Worm (Caenorhabditis elegans) whole organism, L3 larva: Measurements from ENCODE around the gene irld-49.

Experiments used
- R02D3.7 ChIP-seq: fragments of 150-350 bp; optimal IDR thresholded peaks from 2 replicates; lab custom pipeline; 2014; ENCODE audit warnings: missing biosample characterization, missing genetic modification characterization
- aly-2 ChIP-seq: fragments of 150-350 bp; optimal IDR thresholded peaks from 2 replicates; lab custom pipeline; 2014; ENCODE audit warnings: missing biosample characterization, missing genetic modification characterization
- ceh-16 ChIP-seq: sonication (generic microtip); optimal IDR thresholded peaks from 2 replicates; lab custom pipeline; 2017; ENCODE audit warnings: missing biosample characterization, missing genetic modification characterization
- ceh-28 ChIP-seq: fragments of 150-350 bp; optimal IDR thresholded peaks from 2 replicates; lab custom pipeline; 2014; ENCODE audit warnings: missing biosample characterization, missing genetic modification reagents, missing genetic modification characterization
- ceh-82 ChIP-seq: fragments of 150-350 bp; optimal IDR thresholded peaks from 2 replicates; lab custom pipeline; 2014; ENCODE audit warnings: missing biosample characterization, missing genetic modification characterization
- ceh-9 ChIP-seq: sonication (generic microtip); optimal IDR thresholded peaks from 2 replicates; lab custom pipeline; 2018; ENCODE audit warnings: missing biosample characterization, missing genetic modification characterization
- egl-27 ChIP-seq: sonication (generic microtip); optimal IDR thresholded peaks from 4 replicates; lab custom pipeline; 2017; ENCODE audit warnings: missing biosample characterization, missing genetic modification reagents, missing genetic modification characterization
- egl-5 ChIP-seq: fragments of 150-350 bp; optimal IDR thresholded peaks from 2 replicates; lab custom pipeline; 2017; ENCODE audit warnings: missing biosample characterization, missing genetic modification reagents, missing genetic modification characterization, inconsistent platforms
- elt-1 ChIP-seq: fragments of 150-350 bp; optimal IDR thresholded peaks from 2 replicates; lab custom pipeline; 2014; ENCODE audit warnings: missing biosample characterization, missing genetic modification characterization
- elt-2 ChIP-seq: sonication (generic microtip); optimal IDR thresholded peaks from 2 replicates; lab custom pipeline; 2016; ENCODE audit warnings: missing genetic modification reagents, mild to moderate bottlenecking, missing genetic modification characterization, missing compliant biosample characterization
- elt-3 ChIP-seq, 3 experiments: fragments of 150-350 bp in 1 of 3; sonication (generic microtip) in 2 of 3; optimal IDR thresholded peaks; 2 replicates in 2 of 3; 4 replicates in 1 of 3; lab custom pipeline; 2014 to 2017; ENCODE audit warnings: missing biosample characterization in 3 of 3, missing genetic modification characterization in 3 of 3
- fkh-10 ChIP-seq: sonication (generic microtip); optimal IDR thresholded peaks from 2 replicates; lab custom pipeline; 2017; ENCODE audit warnings: missing biosample characterization, missing genetic modification reagents, missing genetic modification characterization
- fkh-2 ChIP-seq: fragments of 150-350 bp; optimal IDR thresholded peaks from 2 replicates; lab custom pipeline; 2014; ENCODE audit warnings: missing biosample characterization, missing genetic modification reagents, missing genetic modification characterization
- fos-1 ChIP-seq: fragments of 150-350 bp; optimal IDR thresholded peaks from 2 replicates; lab custom pipeline; 2014; ENCODE audit warnings: missing biosample characterization, missing genetic modification characterization
- hmg-11 ChIP-seq: sonication (generic microtip); optimal IDR thresholded peaks from 2 replicates; lab custom pipeline; 2016; ENCODE audit warnings: missing genetic modification characterization, missing compliant biosample characterization
- lin-15B ChIP-seq: fragments of 150-350 bp; optimal IDR thresholded peaks from 2 replicates; lab custom pipeline; 2014; ENCODE audit warnings: missing biosample characterization, missing genetic modification characterization
- lin-39 ChIP-seq: fragments of 150-350 bp; optimal IDR thresholded peaks from 2 replicates; lab custom pipeline; 2018; ENCODE audit warnings: missing biosample characterization, missing genetic modification reagents, missing genetic modification characterization
- lsy-12 ChIP-seq: sonication (generic microtip); optimal IDR thresholded peaks from 2 replicates; lab custom pipeline; 2016; ENCODE audit warnings: mild to moderate bottlenecking, missing genetic modification characterization, missing compliant biosample characterization
- mdl-1 ChIP-seq: fragments of 150-350 bp; optimal IDR thresholded peaks from 2 replicates; lab custom pipeline; 2014; ENCODE audit warnings: missing biosample characterization, missing genetic modification characterization
- mml-1 ChIP-seq: fragments of 150-350 bp; sonication (generic microtip); optimal IDR thresholded peaks from 3 replicates; lab custom pipeline; 2014; ENCODE audit warnings: missing biosample characterization, missing genetic modification characterization
- nfya-1 ChIP-seq: sonication (generic microtip); optimal IDR thresholded peaks from 2 replicates; lab custom pipeline; 2017; ENCODE audit warnings: missing genetic modification characterization, mild to moderate bottlenecking, missing compliant biosample characterization, antibody characterized with exemption, moderate library complexity; ENCODE audit not compliant: insufficient read depth
- nhr-12 ChIP-seq: fragments of 150-350 bp; optimal IDR thresholded peaks from 2 replicates; lab custom pipeline; 2014; ENCODE audit warnings: missing biosample characterization, missing genetic modification characterization
- nhr-23 ChIP-seq: fragments of 150-350 bp; optimal IDR thresholded peaks from 2 replicates; lab custom pipeline; 2014; ENCODE audit warnings: missing biosample characterization, missing genetic modification reagents, missing genetic modification characterization
- nhr-237 ChIP-seq: fragments of 150-350 bp; optimal IDR thresholded peaks from 2 replicates; lab custom pipeline; 2014; ENCODE audit warnings: missing biosample characterization, missing genetic modification characterization
- nhr-25 ChIP-seq: sonication (generic microtip); optimal IDR thresholded peaks from 2 replicates; lab custom pipeline; 2017; ENCODE audit warnings: missing biosample characterization, missing genetic modification characterization
- nhr-28 ChIP-seq: fragments of 150-350 bp; optimal IDR thresholded peaks from 2 replicates; lab custom pipeline; 2014; ENCODE audit warnings: missing biosample characterization, missing genetic modification characterization
- nhr-43 ChIP-seq: sonication (generic microtip); optimal IDR thresholded peaks from 2 replicates; lab custom pipeline; 2016; ENCODE audit warnings: mild to moderate bottlenecking, missing genetic modification characterization, missing compliant biosample characterization; ENCODE audit not compliant: poor library complexity, severe bottlenecking
- nhr-67 ChIP-seq: fragments of 150-350 bp; optimal IDR thresholded peaks from 2 replicates; lab custom pipeline; 2014; ENCODE audit warnings: missing biosample characterization, missing genetic modification characterization
- nhr-76 ChIP-seq: fragments of 150-350 bp; sonication (generic microtip); optimal IDR thresholded peaks from 5 replicates; lab custom pipeline; 2014; ENCODE audit warnings: missing biosample characterization, missing genetic modification characterization
- nhr-77 ChIP-seq: fragments of 150-350 bp; optimal IDR thresholded peaks from 2 replicates; lab custom pipeline; 2014; ENCODE audit warnings: missing biosample characterization, missing genetic modification characterization
- pha-4 ChIP-seq: fragments of 150-350 bp; optimal IDR thresholded peaks from 2 replicates; lab custom pipeline; 2014; ENCODE audit warnings: missing biosample characterization, missing genetic modification reagents, missing genetic modification characterization
- pqm-1 ChIP-seq: fragments of 150-350 bp; optimal IDR thresholded peaks from 2 replicates; lab custom pipeline; 2017; ENCODE audit warnings: missing biosample characterization, missing genetic modification characterization, inconsistent platforms
- sea-2 ChIP-seq: fragments of 150-350 bp; sonication (generic microtip); optimal IDR thresholded peaks from 4 replicates; lab custom pipeline; 2014; ENCODE audit warnings: missing biosample characterization, missing genetic modification reagents, missing genetic modification characterization
- skn-1 ChIP-seq: fragments of 150-350 bp; optimal IDR thresholded peaks from 2 replicates; lab custom pipeline; 2014; ENCODE audit warnings: missing biosample characterization, missing genetic modification characterization
- snpc-4 ChIP-seq: fragments of 150-350 bp; optimal IDR thresholded peaks from 2 replicates; lab custom pipeline; 2014; ENCODE audit warnings: missing biosample characterization, missing genetic modification characterization
- tbx-2 ChIP-seq: sonication (generic microtip); optimal IDR thresholded peaks from 2 replicates; lab custom pipeline; 2016; ENCODE audit warnings: mild to moderate bottlenecking, missing genetic modification characterization, missing compliant biosample characterization
- zag-1 ChIP-seq: fragments of 150-350 bp; optimal IDR thresholded peaks from 2 replicates; lab custom pipeline; 2014; ENCODE audit warnings: missing biosample characterization, missing genetic modification characterization
- ztf-11 ChIP-seq: fragments of 150-350 bp; optimal IDR thresholded peaks from 2 replicates; lab custom pipeline; 2014; ENCODE audit warnings: missing biosample characterization, missing genetic modification characterization

Gene irld-49

DNA sequence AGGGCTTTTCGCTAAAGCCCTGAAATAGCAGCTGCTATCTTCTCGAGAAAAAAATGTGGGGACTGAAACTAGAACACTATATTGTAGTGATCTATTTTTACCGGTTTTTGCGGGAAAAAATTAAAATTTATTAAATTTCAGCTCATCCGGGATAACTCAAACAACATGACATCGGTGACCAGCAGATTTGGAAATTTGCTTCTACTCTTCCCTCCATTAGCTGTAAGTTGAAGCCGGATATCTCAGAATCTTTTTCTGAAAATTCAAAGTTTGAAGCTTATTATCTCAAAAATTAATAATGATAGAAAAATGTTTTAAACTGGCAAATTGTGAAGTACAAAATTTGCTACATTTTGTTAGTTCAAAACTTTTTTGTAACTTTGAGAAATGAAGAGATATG is 40.4 kb downstream of the irld-49 start:
- no peak for TF ChIP-seq snpc-4 (tag; lab: Kevin White, UChicago)
- TF ChIP-seq lin-39 (tag; lab: Kevin White, UChicago) = no peak
- no peak for TF ChIP-seq nhr-28 (tag; lab: Kevin White, UChicago)
- no peak for TF ChIP-seq elt-3 (tag; optimal IDR thresholded peaks at IDR 0.05; lab: Kevin White, UChicago)
- no peak for TF ChIP-seq ceh-9 (tag; lab: Kevin White, UChicago)
- TF ChIP-seq aly-2 (tag; lab: Kevin White, UChicago) = no peak
- no peak for TF ChIP-seq nhr-12 (tag; lab: Kevin White, UChicago)
- TF ChIP-seq elt-1 (tag; lab: Kevin White, UChicago) = no peak
- no peak for TF ChIP-seq egl-5 (tag; lab: Kevin White, UChicago)
- no peak for TF ChIP-seq fos-1 (tag; lab: Kevin White, UChicago)
- no peak for TF ChIP-seq mdl-1 (tag; lab: Kevin White, UChicago)
- TF ChIP-seq nhr-77 = no peak
- no peak for TF ChIP-seq ceh-28
- TF ChIP-seq sea-2 (GFP tag; lab: Kevin White, UChicago) = no peak
- no peak for TF ChIP-seq fkh-10 (GFP tag; lab: Kevin White, UChicago)
- no peak for TF ChIP-seq fkh-2
- no peak for TF ChIP-seq lin-15B (tag; lab: Kevin White, UChicago)
- no peak for TF ChIP-seq nhr-237 (tag; lab: Kevin White, UChicago)
- TF ChIP-seq elt-2 = no peak
- TF ChIP-seq zag-1 (tag; lab: Kevin White, UChicago) = no peak

DNA sequence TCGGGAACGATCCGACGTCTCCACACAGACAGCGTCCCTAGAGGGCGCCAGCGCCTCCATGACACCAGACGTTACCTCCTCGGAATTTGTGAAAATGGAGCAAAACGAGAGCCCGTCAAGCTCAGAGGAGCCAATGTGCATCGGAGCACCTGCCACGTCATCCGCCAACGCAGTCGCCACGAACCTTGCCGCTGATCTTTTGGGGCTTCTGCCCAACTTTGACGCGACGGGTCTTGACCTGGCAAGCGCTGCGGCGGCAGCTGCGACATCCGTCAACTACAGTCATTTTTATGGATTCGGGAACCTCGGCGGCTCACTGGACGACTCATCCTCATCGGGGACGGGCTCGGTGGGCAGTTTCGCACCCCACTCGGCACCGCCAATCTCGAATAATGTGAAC is 41.5 kb downstream of the irld-49 start:
- TF ChIP-seq ceh-82 (tag; lab: Kevin White, UChicago) = no peak
- TF ChIP-seq skn-1 = no peak
- no peak for TF ChIP-seq pha-4 (tag; lab: Kevin White, UChicago)
- TF ChIP-seq sea-2 (GFP tag; lab: Kevin White, UChicago) = no peak
- no peak for TF ChIP-seq R02D3.7 (tag; lab: Kevin White, UChicago)
- TF ChIP-seq hmg-11 (tag; lab: Kevin White, UChicago) = no peak
- no peak for TF ChIP-seq pqm-1 (tag; lab: Kevin White, UChicago)
- TF ChIP-seq elt-3 (tag; optimal IDR thresholded peaks at IDR 0.05; lab: Kevin White, UChicago) = no peak
- no peak for TF ChIP-seq elt-2
- TF ChIP-seq mml-1 (tag; lab: Kevin White, UChicago) = no peak
- TF ChIP-seq nhr-23 (tag; lab: Kevin White, UChicago) = no peak
- no peak for TF ChIP-seq zag-1 (tag; lab: Kevin White, UChicago)
- no peak for TF ChIP-seq nhr-12 (tag; lab: Kevin White, UChicago)
- TF ChIP-seq nhr-67 (tag; lab: Kevin White, UChicago) = no peak
- TF ChIP-seq ceh-28 = no peak

DNA sequence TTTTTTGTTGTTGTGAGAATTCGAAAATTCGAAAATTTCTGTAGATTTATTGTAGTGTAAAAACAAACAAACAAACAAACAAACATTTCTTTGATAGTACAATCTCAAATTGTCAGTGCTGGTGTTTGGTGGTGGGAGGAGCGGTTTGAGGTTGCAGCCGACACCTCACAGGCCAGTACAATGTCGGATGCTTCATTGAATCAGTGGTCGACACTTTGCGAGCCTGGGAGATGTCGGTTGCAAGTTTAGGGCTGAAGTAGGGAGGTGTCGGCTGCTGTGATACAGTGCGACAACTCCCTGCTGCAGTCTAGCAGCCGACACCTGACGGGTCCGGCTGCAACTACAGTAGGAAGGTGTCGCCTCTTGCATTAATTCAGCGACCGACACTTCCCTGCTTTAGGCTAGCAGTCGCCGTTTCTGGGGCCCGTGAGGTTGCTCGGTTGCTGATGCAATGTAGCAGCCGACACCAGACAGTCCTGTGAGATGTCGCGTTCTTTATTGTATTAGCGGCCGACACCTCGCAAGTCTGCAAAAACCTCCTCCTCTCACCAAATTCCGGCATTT is 42.0 kb downstream of the irld-49 start:
- no peak for TF ChIP-seq ceh-16 (tag; lab: Kevin White, UChicago)
- peak; percentile 43 for TF ChIP-seq snpc-4 (tag; lab: Kevin White, UChicago)

DNA sequence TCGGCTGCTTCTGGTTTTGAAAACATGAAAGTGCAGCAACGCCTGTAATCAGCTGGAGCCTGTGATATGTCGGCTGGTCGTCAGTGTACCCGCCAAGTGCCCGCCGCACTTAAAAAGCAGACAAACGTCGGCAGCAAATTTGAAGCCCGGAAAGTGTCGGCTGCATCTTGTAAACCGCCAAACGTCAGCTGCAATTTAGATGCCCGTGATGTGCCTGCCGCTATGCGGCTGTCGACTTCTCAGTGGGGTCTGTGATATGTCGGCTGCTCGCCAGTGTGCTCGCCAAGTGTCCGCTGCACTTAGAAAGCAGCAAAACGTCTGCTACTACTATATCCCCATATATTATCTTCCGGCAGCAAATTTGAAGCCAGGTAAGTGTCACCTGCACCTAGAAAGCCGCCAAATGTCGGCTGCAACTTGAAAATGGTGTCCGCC is 43.2 kb downstream of the irld-49 start:
- peak; percentile 24 for TF ChIP-seq snpc-4 (tag; lab: Kevin White, UChicago)
- TF ChIP-seq tbx-2 (tag; lab: Kevin White, UChicago) = no peak
- TF ChIP-seq ztf-11 = no peak
- no peak for TF ChIP-seq lsy-12 (tag; lab: Kevin White, UChicago)
- no peak for TF ChIP-seq lin-39 (tag; lab: Kevin White, UChicago)
- no peak for TF ChIP-seq egl-27 (tag; lab: Kevin White, UChicago)

DNA sequence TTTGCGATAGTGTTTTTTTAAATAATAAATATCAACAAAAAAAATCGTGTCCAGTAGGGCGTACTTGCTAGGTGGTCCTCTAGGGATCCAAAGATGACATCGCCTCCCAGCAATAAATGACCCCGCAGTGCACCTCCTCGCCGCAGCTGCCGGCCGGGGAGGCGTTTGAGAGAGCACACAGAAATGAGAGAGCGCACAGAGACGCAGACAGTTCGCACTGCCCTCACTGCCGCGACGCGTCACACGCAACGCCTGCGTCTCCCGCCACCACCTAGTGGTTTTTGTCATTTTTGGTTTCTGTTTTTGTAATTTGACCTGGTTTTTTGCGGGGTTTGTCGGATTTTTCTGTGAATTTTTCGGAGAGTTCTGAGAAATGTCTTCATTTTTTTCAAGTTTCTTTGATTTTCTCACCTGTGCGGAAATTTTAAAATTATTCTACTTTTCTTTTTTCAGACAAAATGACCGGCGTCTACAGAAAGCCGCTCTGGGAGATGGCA is 43.9 kb downstream of the irld-49 start, which contains the start of gene lido-7:
Gene lido-7 (plus strand): TSS at position 447 of the 497 bp plus-strand sequence.
- TF ChIP-seq fos-1 (tag; lab: Kevin White, UChicago) (no peak), aly-2 (tag; lab: Kevin White, UChicago) (no peak), hmg-11 (tag; lab: Kevin White, UChicago) (peak; percentile 64), nhr-43 (no peak), pha-4 (tag; lab: Kevin White, UChicago) (peak; percentile 44), lsy-12 (tag; lab: Kevin White, UChicago) (no peak), nhr-23 (tag; lab: Kevin White, UChicago) (peak; percentile 15), elt-3 (tag; optimal IDR thresholded peaks at IDR 0.05; lab: Kevin White, UChicago) (no peak), nfya-1 (tag; lab: Kevin White, UChicago) (peak; percentile 51), lin-15B (tag; lab: Kevin White, UChicago) (peak; percentile 58), ceh-28 (no peak), lin-39 (tag; lab: Kevin White, UChicago) (peak; percentile 68), elt-2 (peak; percentile 36), elt-1 (tag; lab: Kevin White, UChicago) (no peak), nhr-76 (tag; lab: Kevin White, UChicago) (no peak), R02D3.7 (tag; lab: Kevin White, UChicago) (no peak), nhr-25 (tag; lab: Kevin White, UChicago) (no peak)
